Fruit fly (Drosophila melanogaster): ENCODE measurements around the gene CG43248.

- TF ChIP-seq CG8478 (optimal IDR thresholded peaks at IDR 0.05) = no peak
- no peak for TF ChIP-seq psq (optimal IDR thresholded peaks at IDR 0.05)
- no peak for TF ChIP-seq pan (optimal IDR thresholded peaks at IDR 0.05)
- no peak for TF ChIP-seq usp (GFP tag; optimal IDR thresholded peaks at IDR 0.05)
Observed at dm6 chr3L:15497902-15498301, 33.4 kb downstream of the CG43248 start, which contains the start of gene CG7276.
